Fruit fly (Drosophila melanogaster) whole organism, embryonic: Measurements from ENCODE around the gene Pits.

Source experiments
- BtbVII ChIP-seq: fragments of 200-800 bp; sonication (Bioruptor generic); optimal IDR thresholded peaks from 3 replicates; lab custom pipeline; 2017; ENCODE audit warnings: missing biosample characterization, mild to moderate bottlenecking, missing genetic modification characterization
- CG10979 ChIP-seq: fragments of 200-800 bp; sonication (Bioruptor generic); optimal IDR thresholded peaks from 2 replicates; lab custom pipeline; 2018; ENCODE audit warnings: missing biosample characterization, mild to moderate bottlenecking, missing genetic modification characterization, moderate library complexity
- CG12659 ChIP-seq: fragments of 200-800 bp; sonication (Bioruptor generic); optimal IDR thresholded peaks from 3 replicates; lab custom pipeline; 2017; ENCODE audit warnings: mild to moderate bottlenecking, missing biosample characterization, missing genetic modification reagents, missing genetic modification characterization
- CG13424 ChIP-seq: fragments of 200-800 bp; sonication (Bioruptor generic); optimal IDR thresholded peaks from 2 replicates; lab custom pipeline; 2019; ENCODE audit warnings: missing biosample characterization, mild to moderate bottlenecking, missing genetic modification characterization, moderate library complexity
- CG1529 ChIP-seq: fragments of 200-800 bp; sonication (Bioruptor generic); optimal IDR thresholded peaks from 3 replicates; lab custom pipeline; 2018; ENCODE audit warnings: missing biosample characterization, missing genetic modification characterization
- CG16779 ChIP-seq: fragments of 200-800 bp; sonication (Bioruptor generic); IDR thresholded peaks from 2 replicates; pipeline ENCODE4 v1.3.6; 2022; ENCODE audit warnings: missing biosample characterization, missing genetic modification characterization
- CG16813 ChIP-seq: fragments of 200-800 bp; sonication (Bioruptor generic); IDR thresholded peaks from 3 replicates; pipeline ENCODE4 v1.3.6; 2022; ENCODE audit warnings: missing biosample characterization, missing genetic modification characterization; ENCODE audit not compliant: partially characterized antibody
- CG17328 ChIP-seq: fragments of 200-800 bp; sonication (Bioruptor generic); IDR thresholded peaks from 2 replicates; pipeline ENCODE4 v1.3.6; 2022; ENCODE audit warnings: missing biosample characterization, missing genetic modification characterization
- CG17361 ChIP-seq: fragments of 200-800 bp; sonication (Bioruptor generic); IDR thresholded peaks from 3 replicates; pipeline ENCODE4 v1.3.6; 2022; ENCODE audit warnings: missing biosample characterization, missing genetic modification characterization
- CG18011 ChIP-seq: fragments of 200-800 bp; sonication (Bioruptor generic); optimal IDR thresholded peaks from 2 replicates; lab custom pipeline; 2017; ENCODE audit warnings: missing biosample characterization, missing genetic modification characterization, mild to moderate bottlenecking, moderate library complexity, missing genotype
- CG2120 ChIP-seq: fragments of 200-800 bp; sonication (Bioruptor generic); optimal IDR thresholded peaks from 3 replicates; lab custom pipeline; 2016; ENCODE audit warnings: missing biosample characterization, missing genetic modification characterization
- CG2202 ChIP-seq: fragments of 200-800 bp; sonication (Bioruptor generic); optimal IDR thresholded peaks from 2 replicates; lab custom pipeline; 2018; ENCODE audit warnings: missing biosample characterization, mild to moderate bottlenecking, missing genetic modification characterization
- CG31388 ChIP-seq: fragments of 200-800 bp; sonication (Bioruptor generic); optimal IDR thresholded peaks from 2 replicates; lab custom pipeline; 2016; ENCODE audit warnings: missing biosample characterization, missing genetic modification characterization
- CG3163 ChIP-seq: fragments of 200-800 bp; sonication (Bioruptor generic); optimal IDR thresholded peaks from 3 replicates; lab custom pipeline; 2016; ENCODE audit warnings: missing biosample characterization, missing genetic modification characterization
- CG3281 ChIP-seq: fragments of 200-800 bp; sonication (Bioruptor generic); optimal IDR thresholded peaks from 3 replicates; lab custom pipeline; 2017; ENCODE audit warnings: missing biosample characterization, mild to moderate bottlenecking, missing genetic modification characterization
- CG3407 ChIP-seq: fragments of 200-800 bp; sonication (Bioruptor generic); optimal IDR thresholded peaks from 2 replicates; lab custom pipeline; 2018; ENCODE audit warnings: missing biosample characterization, mild to moderate bottlenecking, missing genetic modification characterization
- CG34224 ChIP-seq: fragments of 200-800 bp; sonication (Bioruptor generic); IDR thresholded peaks from 3 replicates; pipeline ENCODE4 v1.3.6; 2022; ENCODE audit warnings: missing biosample characterization, missing genetic modification characterization; ENCODE audit not compliant: partially characterized antibody
- CG4707 ChIP-seq: fragments of 200-800 bp; sonication (Bioruptor generic); optimal IDR thresholded peaks from 2 replicates; lab custom pipeline; 2018; ENCODE audit warnings: missing biosample characterization, mild to moderate bottlenecking, missing genetic modification characterization, moderate library complexity
- CG5953 ChIP-seq: fragments of 200-800 bp; sonication (Bioruptor generic); IDR thresholded peaks from 2 replicates; pipeline ENCODE4 v1.3.6; 2022; ENCODE audit warnings: missing biosample characterization, missing genetic modification characterization
- CG9727 ChIP-seq: fragments of 200-800 bp; sonication (Bioruptor generic); optimal IDR thresholded peaks from 3 replicates; lab custom pipeline; 2017; ENCODE audit warnings: missing biosample characterization, mild to moderate bottlenecking, missing genetic modification characterization
- CG9817 ChIP-seq: fragments of 200-800 bp; sonication (Bioruptor generic); optimal IDR thresholded peaks from 2 replicates; lab custom pipeline; 2018; ENCODE audit warnings: missing biosample characterization, mild to moderate bottlenecking, missing genetic modification characterization, moderate library complexity
- D19A ChIP-seq: fragments of 200-800 bp; optimal IDR thresholded peaks from 3 replicates; lab custom pipeline; 2019; ENCODE audit warnings: missing biosample characterization, mild to moderate bottlenecking, missing genetic modification characterization, moderate library complexity
- Dfd ChIP-seq, 2 experiments: fragments of >200 bp; optimal IDR thresholded peaks; 2 replicates each; lab custom pipeline; 2017; ENCODE audit warnings: missing biosample characterization in 2 of 2, missing genetic modification characterization in 2 of 2
- Dip3 ChIP-seq: fragments of 200-800 bp; sonication (Bioruptor generic); optimal IDR thresholded peaks from 3 replicates; lab custom pipeline; 2016; ENCODE audit warnings: missing biosample characterization, missing genetic modification characterization
- HLHmδ ChIP-seq: fragments of 200-800 bp; sonication (Bioruptor generic); optimal IDR thresholded peaks from 2 replicates; lab custom pipeline; 2018; ENCODE audit warnings: missing biosample characterization, mild to moderate bottlenecking, missing genetic modification characterization, moderate library complexity
- Hr51 ChIP-seq, 2 experiments: fragments of 200-800 bp; sonication (Bioruptor generic); optimal IDR thresholded peaks; 2 replicates in 1 of 2; 3 replicates in 1 of 2; lab custom pipeline; 2016 to 2018; ENCODE audit warnings: missing biosample characterization in 2 of 2, missing genetic modification characterization in 2 of 2, mild to moderate bottlenecking in 1 of 2, moderate library complexity in 1 of 2
- MESR4 ChIP-seq: fragments of 200-800 bp; sonication (Bioruptor generic); optimal IDR thresholded peaks from 2 replicates; lab custom pipeline; 2018; ENCODE audit warnings: missing biosample characterization, mild to moderate bottlenecking, missing genetic modification characterization, moderate library complexity
- Mrtf ChIP-seq: fragments of 200-800 bp; sonication (Bioruptor generic); IDR thresholded peaks from 3 replicates; pipeline ENCODE4 v1.3.6; 2022; ENCODE audit warnings: missing biosample characterization, missing genetic modification characterization
- NFAT ChIP-seq: fragments of 200-800 bp; sonication (Bioruptor generic); IDR thresholded peaks from 2 replicates; pipeline ENCODE4 v1.3.6; 2022; ENCODE audit warnings: missing biosample characterization, missing genetic modification characterization
- Neu2 ChIP-seq: fragments of 200-800 bp; sonication (Bioruptor generic); optimal IDR thresholded peaks from 3 replicates; lab custom pipeline; 2016; ENCODE audit warnings: missing biosample characterization, missing genetic modification characterization, borderline replicate concordance
- Optix ChIP-seq: fragments of 200-800 bp; sonication (Bioruptor generic); IDR thresholded peaks from 3 replicates; pipeline ENCODE4 v1.3.6; 2022; ENCODE audit warnings: missing biosample characterization, missing genetic modification characterization
- Sry-β ChIP-seq: fragments of 200-800 bp; sonication (Bioruptor generic); optimal IDR thresholded peaks from 2 replicates; lab custom pipeline; 2018; ENCODE audit warnings: missing biosample characterization, mild to moderate bottlenecking, missing genetic modification characterization, moderate library complexity
- abd-A ChIP-seq: fragments of 200-800 bp; sonication (Bioruptor generic); optimal IDR thresholded peaks from 3 replicates; lab custom pipeline; 2019; ENCODE audit warnings: missing biosample characterization, mild to moderate bottlenecking, missing genetic modification characterization, moderate library complexity
- cg ChIP-seq: fragments of 200-800 bp; sonication (Bioruptor generic); optimal IDR thresholded peaks from 3 replicates; lab custom pipeline; 2019; ENCODE audit warnings: missing biosample characterization, mild to moderate bottlenecking, missing genetic modification characterization, moderate library complexity
- chinmo ChIP-seq: fragments of 200-800 bp; sonication (Bioruptor generic); IDR thresholded peaks from 4 replicates; pipeline ENCODE4 v1.3.6; 2022; ENCODE audit warnings: missing biosample characterization, missing genetic modification characterization; ENCODE audit not compliant: partially characterized antibody
- dmrt11E ChIP-seq: fragments of 200-800 bp; sonication (Bioruptor generic); optimal IDR thresholded peaks from 3 replicates; lab custom pipeline; 2018; ENCODE audit warnings: missing biosample characterization, mild to moderate bottlenecking, missing genetic modification characterization, moderate library complexity
- dpn ChIP-seq, 2 experiments: fragments of 200-800 bp; sonication (Bioruptor generic); optimal IDR thresholded peaks; 3 replicates each; lab custom pipeline; 2016; ENCODE audit warnings: missing biosample characterization in 2 of 2, missing genetic modification characterization in 2 of 2
- fd96Cb ChIP-seq: fragments of 200-800 bp; sonication (Bioruptor generic); optimal IDR thresholded peaks from 2 replicates; lab custom pipeline; 2018; ENCODE audit warnings: missing biosample characterization, mild to moderate bottlenecking, missing genetic modification characterization, moderate library complexity
- hkb ChIP-seq, 2 experiments: fragments of 200-800 bp in 1 of 2; fragments of >200 bp in 1 of 2; sonication (Bioruptor generic) in 1 of 2; IDR thresholded peaks in 1 of 2; optimal IDR thresholded peaks in 1 of 2; 2 replicates each; pipeline versions ENCODE4 v1.3.6 to Lab custom; 2017 to 2022; ENCODE audit warnings: missing biosample characterization in 1 of 2, missing genetic modification characterization in 1 of 2
- ken ChIP-seq: fragments of 200-800 bp; sonication (Bioruptor generic); IDR thresholded peaks from 3 replicates; pipeline ENCODE4 v1.3.6; 2022; ENCODE audit warnings: missing biosample characterization, missing genetic modification characterization
- kni ChIP-seq: fragments of 200-800 bp; sonication (Bioruptor generic); optimal IDR thresholded peaks from 3 replicates; lab custom pipeline; 2017; ENCODE audit warnings: mild to moderate bottlenecking, missing biosample characterization, missing genetic modification reagents, missing genetic modification characterization
- lmd ChIP-seq: fragments of 200-800 bp; sonication (Bioruptor generic); IDR thresholded peaks from 2 replicates; pipeline ENCODE4 v1.3.6; 2022; ENCODE audit warnings: missing biosample characterization, missing genetic modification characterization
- phol ChIP-seq: fragments of 200-800 bp; sonication (Bioruptor generic); optimal IDR thresholded peaks from 3 replicates; lab custom pipeline; 2018; ENCODE audit warnings: missing biosample characterization, mild to moderate bottlenecking, missing genetic modification characterization, moderate library complexity
- shn ChIP-seq: fragments of 200-800 bp; sonication (Bioruptor generic); optimal IDR thresholded peaks from 3 replicates; lab custom pipeline; 2016; ENCODE audit warnings: missing biosample characterization, missing genetic modification characterization
- trem ChIP-seq: fragments of 200-800 bp; optimal IDR thresholded peaks from 3 replicates; lab custom pipeline; 2019; ENCODE audit warnings: missing biosample characterization, mild to moderate bottlenecking, missing genetic modification characterization, moderate library complexity
- unc-4 ChIP-seq: fragments of 200-800 bp; sonication (Bioruptor generic); IDR thresholded peaks from 2 replicates; pipeline ENCODE4 v1.3.6; 2022; ENCODE audit warnings: missing biosample characterization, missing genetic modification characterization; ENCODE audit not compliant: partially characterized antibody

The Pits gene

DNA sequence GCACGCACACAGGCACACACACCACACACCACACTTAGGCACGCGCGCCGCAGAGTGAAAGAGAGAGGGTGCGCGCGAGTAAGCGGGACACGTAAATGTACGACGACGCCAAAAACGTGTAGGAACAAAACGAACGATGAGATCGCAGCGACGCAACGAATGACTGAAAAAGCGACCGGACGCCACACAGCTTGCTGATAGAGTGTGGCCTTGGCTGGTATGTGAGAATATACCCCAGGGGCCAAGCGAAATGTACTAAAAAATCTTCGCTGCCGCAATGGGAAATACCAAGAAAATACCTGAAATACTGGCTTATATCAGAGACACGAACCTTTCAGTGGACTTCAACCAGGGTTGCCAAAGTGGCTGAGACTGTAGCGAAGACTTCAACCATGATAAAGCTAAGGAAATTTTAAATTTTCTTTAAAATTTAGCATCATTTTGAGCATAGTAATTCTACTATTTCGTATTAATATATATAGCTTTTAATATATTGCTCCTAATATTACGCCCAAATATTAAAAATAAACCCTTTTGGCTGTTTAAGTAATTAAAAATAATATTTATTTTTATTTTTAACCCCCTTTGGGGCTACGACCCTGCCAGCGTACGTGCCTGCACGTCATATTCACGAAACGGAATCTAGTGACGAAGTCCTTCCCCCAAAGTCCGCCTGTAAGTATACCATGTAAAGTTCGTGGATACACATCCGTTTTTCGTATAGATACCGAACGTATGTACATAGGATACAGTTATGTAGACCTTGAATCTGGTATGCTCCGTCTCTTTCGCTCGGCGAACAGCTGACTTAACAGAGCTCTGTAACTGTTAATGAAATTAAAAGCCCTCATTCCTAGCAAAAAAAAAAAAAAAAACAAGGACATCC lies at the start of gene Pits (continued):
- TF ChIP-seq abd-A (peak; percentile 85), Mrtf (GFP tag; lab: Robert Waterston, UW) (no peak), NFAT (peak; percentile 66; the same call in 1 of the 2 replicates), BtbVII (GFP tag; lab: Kevin White, UChicago) (peak; percentile 59), kni (no peak), ken (GFP tag; lab: Robert Waterston, UW) (peak; percentile 9; the same call in 2 of the 3 replicates), hkb (optimal IDR thresholded peaks at IDR 0.05; lab: Kevin White, UChicago) (no peak), hkb (GFP tag; IDR thresholded peaks at IDR 0.05; lab: Robert Waterston, UW) (peak; percentile 46), CG9817 (tag; lab: Kevin White, UChicago) (peak; percentile 62), CG34224 (GFP tag; lab: Robert Waterston, UW) (peak; percentile 50; the same call in 1 of the 3 replicates), lmd (GFP tag; lab: Robert Waterston, UW) (peak; percentile 45; the same call in 1 of the 2 replicates), dmrt11E (tag; lab: Kevin White, UChicago) (peak; percentile 47), Optix (GFP tag; lab: Robert Waterston, UW) (no peak), CG3163 (peak; percentile 61), CG17328 (GFP tag; lab: Robert Waterston, UW) (no peak), phol (peak; percentile 63), CG5953 (GFP tag; lab: Robert Waterston, UW) (0 out of 2 replicates have a peak, but pooled peaks have one; percentile 23), Sry-β (GFP tag; lab: Kevin White, UChicago) (no peak), Hr51 (GFP tag; optimal IDR thresholded peaks at IDR 0.05; lab: Kevin White, UChicago) (peak; percentile 18 to 45), unc-4 (GFP tag; lab: Robert Waterston, UW) (peak; percentile 42), CG13424 (tag; lab: Kevin White, UChicago) (peak; percentile 38), CG2202 (tag; lab: Kevin White, UChicago) (no peak), CG18011 (GFP tag; lab: Kevin White, UChicago) (no peak), chinmo (GFP tag; lab: Robert Waterston, UW) (peak; percentile 99), CG3407 (no peak), shn (peak; percentile 40), CG9727 (GFP tag; lab: Kevin White, UChicago) (peak; percentile 43), fd96Cb (tag; lab: Kevin White, UChicago) (peak; percentile 26), Dfd (GFP tag; optimal IDR thresholded peaks at IDR 0.05; lab: Kevin White, UChicago) (no peak), CG16779 (GFP tag; lab: Robert Waterston, UW) (peak; percentile 73), trem (tag; lab: Kevin White, UChicago) (peak; percentile 34), HLHmδ (GFP tag; lab: Kevin White, UChicago) (peak; percentile 90), MESR4 (peak; percentile 81), D19A (tag; lab: Kevin White, UChicago) (peak; percentile 23), CG31388 (GFP tag; lab: Kevin White, UChicago) (no peak), CG1529 (no peak), CG4707 (peak; percentile 63), CG12659 (GFP tag; lab: Kevin White, UChicago) (peak; percentile 86), CG16813 (GFP tag; lab: Robert Waterston, UW) (peak; percentile 34; the same call in 1 of the 3 replicates), CG2120 (GFP tag; lab: Kevin White, UChicago) (peak; percentile 45), CG3281 (GFP tag; lab: Kevin White, UChicago) (peak; percentile 2), Neu2 (no peak), CG17361 (GFP tag; lab: Robert Waterston, UW) (peak; percentile 50; the same call in 1 of the 3 replicates), cg (GFP tag; lab: Kevin White, UChicago) (peak; percentile 97), Dip3 (GFP tag; lab: Kevin White, UChicago) (no peak), dpn (GFP tag; optimal IDR thresholded peaks at IDR 0.05; lab: Kevin White, UChicago) (peak in 1 of 2 experiments; percentile 51), CG10979 (tag; lab: Kevin White, UChicago) (peak; percentile 17)
